Fruit fly (Drosophila melanogaster) Kc167 (cell line): Measurements from ENCODE around the gene Pfdn4.

Source experiments
- h ChIP-seq: fragments of >200 bp; optimal IDR thresholded peaks from 3 replicates; lab custom pipeline; 2018; ENCODE audit warnings: missing external identifiers
- insv ChIP-seq: fragments of >200 bp; optimal IDR thresholded peaks from 3 replicates; lab custom pipeline; 2018; ENCODE audit warnings: missing external identifiers
- psq ChIP-seq: fragments of >200 bp; optimal IDR thresholded peaks from 2 replicates; lab custom pipeline; 2017; ENCODE audit warnings: missing external identifiers
- ttk ChIP-seq: sonication (Bioruptor generic); optimal IDR thresholded peaks from 2 replicates; lab custom pipeline; 2017; ENCODE audit warnings: missing external identifiers

dm6 chr3L:5360039-5360988 is 7.5 kb downstream of the Pfdn4 start, which contains the start of gene Cyt-c1:
- TF ChIP-seq h (lab: Kevin White, UChicago) (no peak), ttk (lab: Kevin White, UChicago) (no peak), psq (no peak), insv (lab: Kevin White, UChicago) (no peak)
